Worm (Caenorhabditis elegans): Measurements from ENCODE around the gene lido-16.
A peak's percentile ranks its signal among the peaks of the same experiment; 100 is the strongest.

The lido-16 gene

DNA sequence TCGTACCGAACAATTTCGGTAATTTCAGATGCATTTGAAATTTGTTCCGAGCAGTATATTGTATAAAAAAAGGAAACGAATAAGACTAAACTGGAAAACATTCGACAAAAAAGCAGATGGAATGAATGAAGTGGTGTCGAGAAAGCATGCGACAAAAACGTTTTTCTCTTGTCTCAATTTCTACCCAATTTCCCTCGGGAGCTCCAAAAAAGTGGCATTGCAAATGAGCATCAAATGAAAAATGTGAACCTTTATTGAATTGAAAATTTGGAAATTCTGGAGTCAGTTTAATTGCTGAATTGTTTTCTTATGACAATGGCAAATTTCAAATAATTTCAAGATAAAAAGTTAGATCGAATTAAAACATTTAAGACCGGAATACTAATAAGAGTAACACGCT, 15.4 kb upstream of the lido-16 start, which contains the start of gene R05G9.5:
R05G9.5 (minus strand) TSS at position 101 of the 400 bp plus-strand sequence.
- TF ChIP-seq sox-2 (GFP tag; IDR thresholded peaks at IDR 0.05) (no peak), gmeb-2 (tag; optimal IDR thresholded peaks at IDR 0.05) (no peak), hlh-6 (tag; optimal IDR thresholded peaks at IDR 0.05) (no peak), ceh-48 (tag; optimal IDR thresholded peaks at IDR 0.05) (no peak), npax-4 (tag; optimal IDR thresholded peaks at IDR 0.05) (no peak), unc-55 (GFP tag; optimal IDR thresholded peaks at IDR 0.05) (no peak), unc-42 (tag; optimal IDR thresholded peaks at IDR 0.05) (no peak), ceh-14 (tag; optimal IDR thresholded peaks at IDR 0.05) (no peak), mec-3 (tag; optimal IDR thresholded peaks at IDR 0.05; ENCODE audit: borderline replicate concordance) (no peak), dve-1 (tag; optimal IDR thresholded peaks at IDR 0.05) (no peak), F13H6.1 (tag; optimal IDR thresholded peaks at IDR 0.05) (no peak), nfya-1 (tag; optimal IDR thresholded peaks at IDR 0.05) (no peak), hlh-8 (tag; optimal IDR thresholded peaks at IDR 0.05) (no peak), ceh-19 (GFP tag; optimal IDR thresholded peaks at IDR 0.05) (no peak)

- TF ChIP-seq F13H6.1 (tag; optimal IDR thresholded peaks at IDR 0.05) = no peak
- no peak for TF ChIP-seq odd-2 (tag; optimal IDR thresholded peaks at IDR 0.05)
- no peak for TF ChIP-seq eyg-1 (tag; optimal IDR thresholded peaks at IDR 0.05)
- no peak for TF ChIP-seq ceh-18 (tag; optimal IDR thresholded peaks at IDR 0.05)
- no peak for TF ChIP-seq hlh-30 (tag; optimal IDR thresholded peaks at IDR 0.05; ENCODE audit: insufficient read depth)
Measured at ce11 chrII:6499067-6499466, 14.3 kb upstream of the lido-16 start, which contains the start of gene twk-49. TSS of gene twk-49 (minus strand) at chrII:6499167.

DNA sequence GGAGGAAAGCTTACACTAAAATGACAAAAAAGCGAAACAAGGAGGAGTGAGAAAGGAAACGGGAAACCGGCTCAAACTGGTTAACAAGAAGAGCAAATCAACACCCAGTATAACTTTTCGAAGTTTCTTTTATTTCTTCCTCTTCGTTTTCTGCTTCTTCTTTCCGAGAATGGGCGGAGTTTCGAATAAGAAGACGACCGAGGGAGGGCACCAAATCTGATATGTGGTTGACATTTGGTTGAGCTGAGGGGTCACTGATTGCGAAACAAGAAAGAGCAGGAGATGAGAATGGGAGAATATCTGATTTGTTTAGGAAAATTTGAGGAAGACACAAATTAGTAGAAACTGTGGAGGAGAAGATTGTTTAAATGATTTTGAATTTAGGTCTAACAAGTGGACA, 13.8 kb upstream of the lido-16 start:
- TF ChIP-seq unc-42 (tag; optimal IDR thresholded peaks at IDR 0.05) (peak; percentile 55), Y22D7AL.16 (tag; optimal IDR thresholded peaks at IDR 0.05) (no peak)

DNA sequence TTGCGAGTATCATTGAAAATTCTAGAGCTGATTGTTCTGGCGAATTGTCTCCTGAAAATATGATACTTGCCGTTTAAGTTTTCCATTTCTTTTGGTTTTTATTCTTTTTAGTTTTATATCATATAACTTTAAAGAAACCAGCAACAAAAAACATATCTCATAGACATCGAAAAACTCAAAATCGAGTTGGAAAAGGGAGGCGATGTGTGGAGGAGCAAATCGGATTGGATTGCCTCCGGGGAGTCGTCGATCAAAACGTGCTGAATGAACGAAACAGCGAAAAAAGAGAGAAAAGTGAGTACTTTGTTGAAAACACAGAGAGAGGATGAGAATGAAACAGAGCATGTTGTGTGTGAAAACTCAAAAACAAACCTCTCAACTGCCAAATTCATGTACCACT, 12.4 kb upstream of the lido-16 start:
- no peak for TF ChIP-seq ets-4 (tag; optimal IDR thresholded peaks at IDR 0.05)
- TF ChIP-seq unc-42 (tag; optimal IDR thresholded peaks at IDR 0.05) = peak; percentile 24
- TF ChIP-seq elt-4 (tag; optimal IDR thresholded peaks at IDR 0.05) = no peak
- no peak for TF ChIP-seq sdc-2 (tag; optimal IDR thresholded peaks at IDR 0.05)
- no peak for TF ChIP-seq dmd-4 (tag; optimal IDR thresholded peaks at IDR 0.05; ENCODE audit: borderline replicate concordance)
- TF ChIP-seq hlh-6 (tag; optimal IDR thresholded peaks at IDR 0.05) = no peak

DNA sequence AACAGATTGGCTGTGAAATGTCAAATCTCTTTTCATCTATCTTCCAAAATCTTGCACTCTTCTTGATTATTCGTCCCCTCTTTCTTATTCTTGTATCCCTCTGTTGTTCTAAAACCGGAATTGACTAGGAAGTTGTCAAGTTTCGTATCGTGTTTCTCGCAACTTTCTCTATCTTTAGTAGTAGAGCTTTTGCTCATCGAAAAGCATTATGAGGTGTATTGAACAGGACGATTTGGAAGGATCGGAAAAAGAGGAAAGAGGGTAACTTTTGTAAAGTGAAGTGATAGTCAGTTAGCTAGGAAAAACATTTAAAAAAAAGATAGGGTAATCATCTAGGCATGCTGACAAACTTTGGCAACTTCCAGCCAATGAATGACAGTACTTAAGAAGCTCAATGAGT, 11.7 kb upstream of the lido-16 start:
- no peak for TF ChIP-seq che-1 (tag; optimal IDR thresholded peaks at IDR 0.05)
- TF ChIP-seq dmd-4 (tag; optimal IDR thresholded peaks at IDR 0.05; ENCODE audit: borderline replicate concordance) = no peak
- TF ChIP-seq odd-2 (tag; optimal IDR thresholded peaks at IDR 0.05) = no peak
- no peak for TF ChIP-seq unc-42 (tag; optimal IDR thresholded peaks at IDR 0.05)
- no peak for TF ChIP-seq eyg-1 (tag; optimal IDR thresholded peaks at IDR 0.05)
- TF ChIP-seq fkh-10 (GFP tag; optimal IDR thresholded peaks at IDR 0.05) = no peak
- TF ChIP-seq pqm-1 (tag; optimal IDR thresholded peaks at IDR 0.05) = no peak
- no peak for TF ChIP-seq rnt-1 (tag; optimal IDR thresholded peaks at IDR 0.05)
- no peak for TF ChIP-seq zip-5 (tag; optimal IDR thresholded peaks at IDR 0.05)
- no peak for TF ChIP-seq dve-1 (tag; optimal IDR thresholded peaks at IDR 0.05)
- no peak for TF ChIP-seq ceh-6 (GFP tag; optimal IDR thresholded peaks at IDR 0.05)
- no peak for TF ChIP-seq fax-1 (tag; optimal IDR thresholded peaks at IDR 0.05)
- no peak for TF ChIP-seq hlh-15 (tag; optimal IDR thresholded peaks at IDR 0.05)
- no peak for TF ChIP-seq ceh-24 (tag; optimal IDR thresholded peaks at IDR 0.05)
- no peak for TF ChIP-seq K02D7.2 (tag; optimal IDR thresholded peaks at IDR 0.05)
- no peak for TF ChIP-seq elt-2 (tag; optimal IDR thresholded peaks at IDR 0.05)
- TF ChIP-seq tbx-7 (tag; optimal IDR thresholded peaks at IDR 0.05) = no peak

Data from whole organism, late embryonic.